Fruit fly (Drosophila melanogaster) S2 (cell line): ENCODE results near the gene CG31161.

Source experiments
- CG8478 ChIP-seq: fragments of >200 bp; optimal IDR thresholded peaks from 2 replicates; lab custom pipeline; 2018
- CTCF ChIP-seq, 2 experiments: fragments of >200 bp; optimal IDR thresholded peaks; 2 replicates each; lab custom pipeline; 2018

CG31161 gene

dm6 chr3R:22616211-22616610 lies at the start of gene CG31161:
Gene CG31161, plus strand, starts transcription at chr3R:22616511.
- TF ChIP-seq CG8478 (lab: Kevin White, UChicago) (no peak), CTCF (optimal IDR thresholded peaks at IDR 0.05; lab: Kevin White, UChicago) (no peak)

dm6 chr3R:22568508-22568907 lies 47.8 kb upstream of the CG31161 start:
- TF ChIP-seq CTCF (optimal IDR thresholded peaks at IDR 0.05; lab: Kevin White, UChicago) (no peak), CG8478 (lab: Kevin White, UChicago) (no peak)

- TF ChIP-seq CTCF (optimal IDR thresholded peaks at IDR 0.05; lab: Kevin White, UChicago) (no peak), CG8478 (lab: Kevin White, UChicago) (no peak)
Observed at dm6 chr3R:22569888-22570287, 46.4 kb upstream of the CG31161 start, which contains the start of gene CG33110. Gene CG33110, plus strand, starts transcription at chr3R:22570188.

DNA sequence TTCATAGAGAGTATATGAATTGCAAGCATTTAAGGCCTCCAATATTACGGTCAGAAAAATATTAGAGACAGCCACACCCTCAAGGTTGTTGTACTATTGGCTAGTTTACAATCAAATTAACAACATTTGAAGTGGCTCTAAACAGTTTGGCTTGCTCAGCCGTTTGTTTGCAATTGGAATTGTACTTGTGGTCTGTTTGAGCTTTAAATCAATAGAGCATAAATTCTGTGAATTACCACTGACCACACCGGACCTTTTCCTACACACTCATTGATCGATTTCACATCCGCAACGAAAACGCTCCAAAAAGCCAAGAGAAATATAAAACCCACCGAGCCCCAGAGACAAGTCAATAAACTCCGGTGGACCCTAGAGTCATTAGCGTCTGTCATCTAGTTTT lies 42.7 kb upstream of the CG31161 start:
- no peak for TF ChIP-seq CTCF (optimal IDR thresholded peaks at IDR 0.05; lab: Kevin White, UChicago)
- no peak for TF ChIP-seq CG8478 (lab: Kevin White, UChicago)

DNA sequence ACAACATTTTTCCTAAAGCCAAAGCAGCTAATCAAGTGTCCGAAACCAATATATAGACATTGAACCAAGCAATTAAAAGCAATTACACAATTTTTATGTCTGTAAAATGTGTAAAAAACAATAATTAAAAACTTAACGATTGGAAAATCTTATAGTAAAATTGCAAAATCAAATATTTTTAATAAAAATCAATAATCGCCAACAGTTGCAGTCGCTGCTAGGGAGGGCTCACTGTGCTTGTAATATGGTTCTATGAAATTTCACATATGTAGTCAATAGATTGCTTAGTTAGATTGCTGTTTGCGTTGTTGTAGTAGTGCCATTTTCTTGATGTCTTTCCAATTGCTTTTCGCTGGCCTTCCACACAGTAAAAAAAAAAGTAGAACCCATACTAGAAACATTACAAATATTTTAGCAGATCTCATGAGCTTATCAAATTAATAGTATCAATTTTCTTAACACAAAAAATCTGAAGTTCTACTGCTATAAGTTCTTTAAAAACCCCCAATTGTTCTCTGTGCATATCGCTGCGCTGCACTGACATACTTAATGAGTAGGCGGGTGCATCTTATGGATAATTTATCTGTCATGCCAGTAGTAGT lies 40.1 kb upstream of the CG31161 start:
- TF ChIP-seq CTCF (optimal IDR thresholded peaks at IDR 0.05; lab: Kevin White, UChicago) (no peak), CG8478 (lab: Kevin White, UChicago) (no peak)

dm6 chr3R:22576979-22577378 lies 39.3 kb upstream of the CG31161 start:
- TF ChIP-seq CG8478 (lab: Kevin White, UChicago), result no peak
- no peak for TF ChIP-seq CTCF (optimal IDR thresholded peaks at IDR 0.05; lab: Kevin White, UChicago)

- TF ChIP-seq CTCF (optimal IDR thresholded peaks at IDR 0.05; lab: Kevin White, UChicago), result peak; percentile 50 to 57
- TF ChIP-seq CG8478 (lab: Kevin White, UChicago), result no peak
Observed at dm6 chr3R:22580546-22580945, 35.8 kb upstream of the CG31161 start, which contains the start of gene CSN6. Gene CSN6, plus strand, starts transcription at chr3R:22580773.

- TF ChIP-seq CG8478 (lab: Kevin White, UChicago) (no peak), CTCF (optimal IDR thresholded peaks at IDR 0.05; lab: Kevin White, UChicago) (peak in 1 of 2 experiments; percentile 26)
Observed at dm6 chr3R:22582981-22583380, 33.3 kb upstream of the CG31161 start, which contains the start of gene Dph5. Gene Dph5, minus strand, starts transcription at chr3R:22583225.

dm6 chr3R:22584582-22584981 lies 31.7 kb upstream of the CG31161 start, which contains the start of the genes CG33107 and CG6937:
Gene CG33107, minus strand, starts transcription at chr3R:22584718.
Gene CG6937, plus strand, starts transcription at chr3R:22584773.
- TF ChIP-seq CTCF (optimal IDR thresholded peaks at IDR 0.05; lab: Kevin White, UChicago) (peak in 1 of 2 experiments; percentile 4), CG8478 (lab: Kevin White, UChicago) (no peak)

DNA sequence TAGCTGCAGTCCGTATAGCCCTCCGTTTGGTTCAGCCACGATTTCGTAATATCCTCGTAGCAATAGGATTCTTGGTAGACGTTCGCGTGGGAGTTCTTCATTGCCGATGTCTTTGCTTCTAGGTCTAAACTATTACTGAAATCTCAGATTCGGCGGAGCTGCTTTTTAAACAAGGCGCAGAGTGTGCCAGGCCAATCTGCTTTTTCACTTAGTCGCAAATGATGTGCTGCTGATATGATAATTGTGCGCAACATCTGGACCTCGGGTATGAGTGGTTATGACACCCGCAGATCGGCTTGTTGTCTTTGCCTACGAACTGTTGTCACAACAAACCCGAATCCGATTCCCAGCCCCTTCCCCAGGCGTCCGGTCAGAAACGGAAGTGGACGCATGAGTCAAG lies 29.8 kb upstream of the CG31161 start, which contains the start of gene btn:
TSS of gene btn (minus strand) at position 101 of the 400 bp plus-strand sequence.
- TF ChIP-seq CG8478 (lab: Kevin White, UChicago) (no peak), CTCF (optimal IDR thresholded peaks at IDR 0.05; lab: Kevin White, UChicago) (no peak)

DNA sequence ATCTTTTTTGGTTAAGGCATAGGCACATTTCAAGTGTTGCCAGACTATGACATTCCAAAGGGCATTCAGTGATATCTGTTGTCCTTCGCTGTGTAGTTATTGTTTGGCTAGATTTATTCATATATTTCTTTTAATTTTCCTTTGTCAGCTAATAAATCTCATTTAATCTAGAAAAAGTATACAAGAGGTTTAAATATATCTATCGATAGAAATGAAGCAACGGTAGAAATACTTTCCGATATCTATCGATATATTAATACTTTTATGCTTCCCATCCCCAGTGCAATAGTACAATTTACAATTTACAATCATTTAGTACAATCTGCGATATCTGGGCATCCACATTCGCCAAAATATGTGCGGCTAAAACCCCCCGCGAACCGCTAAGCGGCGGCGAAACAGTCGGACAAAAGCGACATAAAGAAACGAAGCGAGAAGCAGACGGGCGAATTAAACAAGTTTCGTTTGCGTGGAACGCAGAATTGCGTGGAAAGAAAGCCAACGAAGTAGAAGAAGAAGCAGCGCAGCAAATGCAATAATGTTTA lies 28.8 kb upstream of the CG31161 start, which contains the start of gene Efa6:
TSS of gene Efa6 (plus strand) at position 337 of the 545 bp plus-strand sequence.
- TF ChIP-seq CG8478 (lab: Kevin White, UChicago) (no peak), CTCF (optimal IDR thresholded peaks at IDR 0.05; lab: Kevin White, UChicago) (no peak)

DNA sequence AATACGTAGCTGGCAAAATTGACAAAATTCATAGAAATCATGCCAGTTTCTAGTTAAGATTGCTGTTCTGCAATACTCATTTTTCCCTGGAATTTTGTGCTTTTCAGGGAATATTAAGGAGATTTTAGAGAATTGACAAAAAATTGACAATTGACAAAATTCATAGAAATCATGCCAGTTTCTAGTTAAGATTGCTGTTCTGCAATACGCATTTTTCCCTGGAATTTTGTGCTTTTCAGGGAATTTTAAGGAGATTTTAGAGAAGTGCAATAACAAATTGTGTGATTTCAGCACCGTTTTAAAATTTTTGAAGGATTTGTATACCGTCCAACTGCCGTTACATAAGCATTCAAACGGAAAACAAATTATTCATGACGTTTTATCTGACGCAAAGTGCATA lies 27.6 kb upstream of the CG31161 start:
- TF ChIP-seq CG8478 (lab: Kevin White, UChicago), result no peak

dm6 chr3R:22589311-22589710 lies 27.0 kb upstream of the CG31161 start:
- TF ChIP-seq CTCF (optimal IDR thresholded peaks at IDR 0.05; lab: Kevin White, UChicago), result no peak
- TF ChIP-seq CG8478 (lab: Kevin White, UChicago), result no peak

DNA sequence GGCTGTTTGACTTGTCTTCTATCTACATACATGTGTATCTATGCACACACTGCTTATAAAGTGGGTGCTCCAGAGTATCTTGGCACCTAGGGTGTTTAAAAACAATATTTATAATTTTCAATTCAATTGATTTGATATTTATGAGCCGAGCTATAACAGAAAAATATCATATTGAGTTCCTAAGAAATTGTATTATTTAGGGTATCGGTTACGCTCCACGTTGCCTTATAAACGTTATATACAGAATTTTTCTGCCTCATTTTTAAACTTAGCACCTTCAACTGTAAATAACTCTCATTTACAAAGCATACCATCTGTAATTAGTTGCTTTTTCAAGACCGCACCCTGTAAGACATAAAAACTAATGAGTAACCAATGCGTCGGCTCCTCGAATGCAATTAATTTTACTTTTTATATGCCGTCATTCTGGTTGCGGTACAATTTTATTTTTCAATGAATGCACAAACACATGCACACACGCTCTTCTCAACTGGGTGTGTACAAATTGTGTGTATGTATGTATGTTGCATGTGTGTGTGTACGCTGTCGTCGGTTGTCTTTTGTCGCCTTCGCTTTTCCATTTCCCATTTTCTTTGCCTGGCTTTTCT lies 25.5 kb upstream of the CG31161 start:
- TF ChIP-seq CG8478 (lab: Kevin White, UChicago) (no peak), CTCF (optimal IDR thresholded peaks at IDR 0.05; lab: Kevin White, UChicago) (no peak)

dm6 chr3R:22594257-22594656 lies 22.1 kb upstream of the CG31161 start:
- no peak for TF ChIP-seq CG8478 (lab: Kevin White, UChicago)
- TF ChIP-seq CTCF (optimal IDR thresholded peaks at IDR 0.05; lab: Kevin White, UChicago), result no peak
